Worm (Caenorhabditis elegans) whole organism, midembryonic: ENCODE data around the gene F45D3.3.

Experiments used
- T22C8.4 ChIP-seq: fragments of 200-800 bp; sonication (Bioruptor generic); IDR thresholded peaks from 2 replicates; pipeline ENCODE4 v1.3.6; 2022; ENCODE audit warnings: missing genetic modification characterization, missing compliant biosample characterization
- cog-1 ChIP-seq: sonication (generic microtip); optimal IDR thresholded peaks from 2 replicates; lab custom pipeline; 2016; ENCODE audit warnings: missing genetic modification characterization, missing compliant biosample characterization
- flt-1 ChIP-seq: fragments of 200-800 bp; sonication (Bioruptor generic); IDR thresholded peaks from 2 replicates; pipeline ENCODE4 v1.3.6; 2022; ENCODE audit warnings: missing genetic modification characterization, missing compliant biosample characterization
- med-1 ChIP-seq: sonication (generic microtip); optimal IDR thresholded peaks from 2 replicates; lab custom pipeline; 2017; ENCODE audit warnings: missing genetic modification characterization, mild to moderate bottlenecking, missing compliant biosample characterization, antibody characterized with exemption, missing genetic modification reagents; ENCODE audit not compliant: insufficient read depth
- tab-1 ChIP-seq: fragments of 200-800 bp; sonication (Bioruptor generic); IDR thresholded peaks from 2 replicates; pipeline ENCODE4 v1.3.6; 2022; ENCODE audit warnings: missing genetic modification characterization, missing compliant biosample characterization
- ztf-23 ChIP-seq: fragments of 200-800 bp; sonication (Bioruptor generic); IDR thresholded peaks from 2 replicates; pipeline ENCODE4 v1.3.6; 2022; ENCODE audit warnings: missing genetic modification reagents, missing genetic modification characterization, missing compliant biosample characterization
- ztf-29 ChIP-seq: fragments of 200-800 bp; sonication (Bioruptor generic); IDR thresholded peaks from 2 replicates; pipeline ENCODE4 v1.3.6; 2022; ENCODE audit warnings: missing genetic modification reagents, missing genetic modification characterization, missing compliant biosample characterization

- no peak for TF ChIP-seq tab-1 (GFP tag; lab: Robert Waterston, UW)
- TF ChIP-seq ztf-23 (GFP tag; lab: Robert Waterston, UW), result no peak
- TF ChIP-seq med-1 (GFP tag; lab: Kevin White, UChicago), result no peak
- TF ChIP-seq ztf-29 (GFP tag; lab: Robert Waterston, UW), result no peak
- TF ChIP-seq flt-1 (GFP tag; lab: Robert Waterston, UW), result no peak
- TF ChIP-seq T22C8.4, result no peak
- TF ChIP-seq cog-1 (tag; lab: Kevin White, UChicago), result no peak
These were observed 37.4 kb downstream of the F45D3.3 start, which contains the start of the genes T28H10.2 and lgmn-1 for ce11 chrV:12512773-12513172.
